Fruit fly (Drosophila melanogaster) whole organism, embryonic: ENCODE measurements around the gene eas.

Experiments
- Adf1 ChIP-seq: fragments of 200-800 bp; sonication (Bioruptor generic); IDR thresholded peaks from 2 replicates; pipeline ENCODE4 v1.3.6; 2022; ENCODE audit warnings: missing biosample characterization, missing genetic modification characterization
- Atf6 ChIP-seq: fragments of 200-800 bp; sonication (Bioruptor generic); IDR thresholded peaks from 2 replicates; pipeline ENCODE4 v1.3.6; 2022; ENCODE audit warnings: missing biosample characterization, missing genetic modification characterization
- CG10267 ChIP-seq: fragments of 200-800 bp; sonication (Bioruptor generic); optimal IDR thresholded peaks from 2 replicates; lab custom pipeline; 2018; ENCODE audit warnings: missing biosample characterization, mild to moderate bottlenecking, missing genetic modification characterization, moderate library complexity
- CG13624 ChIP-seq: fragments of 200-800 bp; sonication (Bioruptor generic); optimal IDR thresholded peaks from 2 replicates; lab custom pipeline; 2016; ENCODE audit warnings: missing biosample characterization, missing genetic modification characterization
- CG13894 ChIP-seq: fragments of 200-800 bp; sonication (Bioruptor generic); optimal IDR thresholded peaks from 3 replicates; lab custom pipeline; 2018; ENCODE audit warnings: missing biosample characterization, mild to moderate bottlenecking, missing genetic modification characterization, moderate library complexity
- CG14860 ChIP-seq: fragments of 200-800 bp; sonication (Bioruptor generic); IDR thresholded peaks from 3 replicates; pipeline ENCODE4 v1.3.6; 2022; ENCODE audit warnings: missing biosample characterization, missing genetic modification characterization; ENCODE audit not compliant: partially characterized antibody
- CG15601 ChIP-seq: fragments of 200-800 bp; sonication (Bioruptor generic); optimal IDR thresholded peaks from 3 replicates; lab custom pipeline; 2019; ENCODE audit warnings: missing biosample characterization, mild to moderate bottlenecking, missing genetic modification characterization, moderate library complexity
- CG17361 ChIP-seq: fragments of 200-800 bp; sonication (Bioruptor generic); IDR thresholded peaks from 3 replicates; pipeline ENCODE4 v1.3.6; 2022; ENCODE audit warnings: missing biosample characterization, missing genetic modification characterization
- CG2120 ChIP-seq: fragments of 200-800 bp; sonication (Bioruptor generic); optimal IDR thresholded peaks from 3 replicates; lab custom pipeline; 2016; ENCODE audit warnings: missing biosample characterization, missing genetic modification characterization
- CG32532 ChIP-seq: fragments of 200-800 bp; sonication (Bioruptor generic); IDR thresholded peaks from 2 replicates; pipeline ENCODE4 v1.3.6; 2022; ENCODE audit warnings: missing biosample characterization, missing genetic modification characterization
- CG33213 ChIP-seq: fragments of 200-800 bp; sonication (Bioruptor generic); optimal IDR thresholded peaks from 3 replicates; lab custom pipeline; 2016; ENCODE audit warnings: missing biosample characterization, missing genetic modification characterization
- CG34224 ChIP-seq: fragments of 200-800 bp; sonication (Bioruptor generic); IDR thresholded peaks from 3 replicates; pipeline ENCODE4 v1.3.6; 2022; ENCODE audit warnings: missing biosample characterization, missing genetic modification characterization; ENCODE audit not compliant: partially characterized antibody
- CG4617 ChIP-seq: fragments of 200-800 bp; sonication (Bioruptor generic); optimal IDR thresholded peaks from 3 replicates; lab custom pipeline; 2016; ENCODE audit warnings: missing biosample characterization, missing genetic modification characterization, borderline replicate concordance
- CG8290 ChIP-seq, 3 experiments: fragments of 200-800 bp; sonication (Bioruptor generic); optimal IDR thresholded peaks; 2 replicates each; lab custom pipeline; 2016 to 2019; ENCODE audit warnings: missing biosample characterization in 3 of 3, missing genetic modification characterization in 3 of 3, mild to moderate bottlenecking in 2 of 3, moderate library complexity in 1 of 3
- CG9215 ChIP-seq: fragments of 200-800 bp; sonication (Bioruptor generic); IDR thresholded peaks from 2 replicates; pipeline ENCODE4 v1.3.6; 2022; ENCODE audit warnings: missing biosample characterization, missing genetic modification characterization
- D19B ChIP-seq: fragments of 200-800 bp; sonication (Bioruptor generic); optimal IDR thresholded peaks from 2 replicates; lab custom pipeline; 2017; ENCODE audit warnings: missing biosample characterization, mild to moderate bottlenecking, missing genetic modification characterization
- Dbx ChIP-seq: fragments of 200-800 bp; sonication (Bioruptor generic); IDR thresholded peaks from 3 replicates; pipeline ENCODE4 v1.3.6; 2022; ENCODE audit warnings: missing biosample characterization, missing genetic modification characterization
- Deaf1 ChIP-seq: fragments of 200-800 bp; optimal IDR thresholded peaks from 3 replicates; lab custom pipeline; 2019; ENCODE audit warnings: missing biosample characterization, mild to moderate bottlenecking, missing genetic modification characterization, moderate library complexity
- Eip74EF ChIP-seq, 2 experiments: fragments of 200-800 bp in 1 of 2; fragments of >200 bp in 1 of 2; sonication (Bioruptor generic) in 1 of 2; optimal IDR thresholded peaks; 2 replicates each; lab custom pipeline; 2017 to 2019; ENCODE audit warnings: missing biosample characterization in 2 of 2, missing genetic modification characterization in 2 of 2, mild to moderate bottlenecking in 1 of 2, moderate library complexity in 1 of 2
- Ets65A ChIP-seq: fragments of 200-800 bp; sonication (Bioruptor generic); peaks from one replicate; lab custom pipeline; 2016; ENCODE audit warnings: missing biosample characterization, missing genetic modification characterization
- H2.0 ChIP-seq: fragments of 200-800 bp; sonication (Bioruptor generic); IDR thresholded peaks from 2 replicates; pipeline ENCODE4 v1.3.6; 2022; ENCODE audit warnings: missing biosample characterization, missing genetic modification characterization
- HLH54F ChIP-seq: fragments of 200-800 bp; sonication (Bioruptor generic); optimal IDR thresholded peaks from 3 replicates; lab custom pipeline; 2016; ENCODE audit warnings: missing biosample characterization, missing genetic modification characterization
- HLHmδ ChIP-seq: fragments of 200-800 bp; sonication (Bioruptor generic); optimal IDR thresholded peaks from 2 replicates; lab custom pipeline; 2018; ENCODE audit warnings: missing biosample characterization, mild to moderate bottlenecking, missing genetic modification characterization, moderate library complexity
- Hr51 ChIP-seq, 2 experiments: fragments of 200-800 bp; sonication (Bioruptor generic); optimal IDR thresholded peaks; 2 replicates in 1 of 2; 3 replicates in 1 of 2; lab custom pipeline; 2016 to 2018; ENCODE audit warnings: missing biosample characterization in 2 of 2, missing genetic modification characterization in 2 of 2, mild to moderate bottlenecking in 1 of 2, moderate library complexity in 1 of 2
- Jarid2 ChIP-seq: fragments of 200-800 bp; sonication (Bioruptor generic); optimal IDR thresholded peaks from 3 replicates; lab custom pipeline; 2017; ENCODE audit warnings: mild to moderate bottlenecking, missing biosample characterization, missing genetic modification reagents, missing genetic modification characterization
- MBD-R2 ChIP-seq: fragments of 200-800 bp; sonication (Bioruptor generic); IDR thresholded peaks from 2 replicates; pipeline ENCODE4 v1.3.6; 2022; ENCODE audit warnings: missing biosample characterization, missing genetic modification characterization
- Max ChIP-seq: fragments of 200-800 bp; sonication (Bioruptor generic); optimal IDR thresholded peaks from 2 replicates; lab custom pipeline; 2016; ENCODE audit warnings: missing biosample characterization, mild to moderate bottlenecking, missing genetic modification characterization
- Pdp1 ChIP-seq, 2 experiments: fragments of 200-800 bp; sonication (Bioruptor generic); optimal IDR thresholded peaks; 3 replicates each; lab custom pipeline; 2016; ENCODE audit warnings: missing biosample characterization in 2 of 2, missing genetic modification characterization in 2 of 2, mild to moderate bottlenecking in 1 of 2, moderate library complexity in 1 of 2
- Ptx1 ChIP-seq: fragments of 200-800 bp; sonication (Bioruptor generic); IDR thresholded peaks from 2 replicates; pipeline ENCODE4 v1.3.6; 2022; ENCODE audit warnings: missing biosample characterization, missing genetic modification characterization
- Ravus ChIP-seq: fragments of 200-800 bp; sonication (Bioruptor generic); IDR thresholded peaks from 2 replicates; pipeline ENCODE4 v1.3.6; 2022; ENCODE audit warnings: missing biosample characterization, missing genetic modification characterization
- crc ChIP-seq: fragments of 200-800 bp; sonication (Bioruptor generic); optimal IDR thresholded peaks from 2 replicates; lab custom pipeline; 2016; ENCODE audit warnings: missing biosample characterization, missing genetic modification characterization
- disco-r ChIP-seq: fragments of 200-800 bp; sonication (Bioruptor generic); optimal IDR thresholded peaks from 2 replicates; lab custom pipeline; 2016; ENCODE audit warnings: missing biosample characterization, missing genetic modification characterization
- eyg ChIP-seq: fragments of 200-800 bp; sonication (Bioruptor generic); optimal IDR thresholded peaks from 3 replicates; lab custom pipeline; 2016; ENCODE audit warnings: missing biosample characterization, missing genetic modification characterization
- grn ChIP-seq: fragments of 200-800 bp; sonication (Bioruptor generic); optimal IDR thresholded peaks from 3 replicates; lab custom pipeline; 2017; ENCODE audit warnings: missing biosample characterization, missing genetic modification characterization
- gro ChIP-seq: fragments of 200-800 bp; sonication (Bioruptor generic); optimal IDR thresholded peaks from 2 replicates; lab custom pipeline; 2016; ENCODE audit warnings: missing biosample characterization, missing genetic modification characterization
- hb ChIP-seq: fragments of 200-800 bp; sonication (Bioruptor generic); IDR thresholded peaks from 3 replicates; pipeline ENCODE4 v1.3.6; 2022; ENCODE audit warnings: missing biosample characterization, missing genetic modification characterization; ENCODE audit not compliant: partially characterized antibody
- hbn ChIP-seq: fragments of 200-800 bp; sonication (Bioruptor generic); IDR thresholded peaks from 2 replicates; pipeline ENCODE4 v1.3.6; 2022; ENCODE audit warnings: missing biosample characterization, missing genetic modification characterization; ENCODE audit not compliant: partially characterized antibody
- hkb ChIP-seq, 2 experiments: fragments of 200-800 bp in 1 of 2; fragments of >200 bp in 1 of 2; sonication (Bioruptor generic) in 1 of 2; IDR thresholded peaks in 1 of 2; optimal IDR thresholded peaks in 1 of 2; 2 replicates each; pipeline versions ENCODE4 v1.3.6 to Lab custom; 2017 to 2022; ENCODE audit warnings: missing biosample characterization in 1 of 2, missing genetic modification characterization in 1 of 2
- lab ChIP-seq: fragments of 200-800 bp; sonication (Bioruptor generic); optimal IDR thresholded peaks from 3 replicates; lab custom pipeline; 2017; ENCODE audit warnings: missing biosample characterization, missing genetic modification characterization, mild to moderate bottlenecking, moderate library complexity, missing genetic modification reagents
- lola ChIP-seq, 3 experiments: fragments of >200 bp in 2 of 3; fragments of 200-800 bp in 1 of 3; sonication (Bioruptor generic) in 1 of 3; optimal IDR thresholded peaks; 2 replicates each; lab custom pipeline; 2017 to 2019; ENCODE audit warnings: missing biosample characterization in 3 of 3, missing genetic modification characterization in 3 of 3, mild to moderate bottlenecking in 1 of 3, moderate library complexity in 1 of 3
- mam ChIP-seq: fragments of 200-800 bp; sonication (Bioruptor generic); optimal IDR thresholded peaks from 3 replicates; lab custom pipeline; 2016; ENCODE audit warnings: missing biosample characterization, missing genetic modification characterization
- mld ChIP-seq: fragments of 200-800 bp; sonication (Bioruptor generic); IDR thresholded peaks from 3 replicates; pipeline ENCODE4 v1.3.6; 2022; ENCODE audit warnings: missing biosample characterization, missing genetic modification characterization; ENCODE audit not compliant: partially characterized antibody
- pho ChIP-seq: fragments of 200-800 bp; sonication (Bioruptor generic); optimal IDR thresholded peaks from 2 replicates; lab custom pipeline; 2016; ENCODE audit warnings: missing biosample characterization, missing genetic modification characterization
- sens ChIP-seq: fragments of 200-800 bp; sonication (Bioruptor generic); peaks from one replicate; lab custom pipeline; 2016; ENCODE audit warnings: missing biosample characterization, missing genetic modification characterization
- shn ChIP-seq: fragments of 200-800 bp; sonication (Bioruptor generic); optimal IDR thresholded peaks from 3 replicates; lab custom pipeline; 2016; ENCODE audit warnings: missing biosample characterization, missing genetic modification characterization
- ssp ChIP-seq: fragments of 200-800 bp; sonication (Bioruptor generic); IDR thresholded peaks from 2 replicates; pipeline ENCODE4 v1.3.6; 2022; ENCODE audit warnings: missing biosample characterization, missing genetic modification characterization
- zf30C ChIP-seq: fragments of 200-800 bp; sonication (Bioruptor generic); optimal IDR thresholded peaks from 3 replicates; lab custom pipeline; 2018; ENCODE audit warnings: missing biosample characterization, mild to moderate bottlenecking, missing genetic modification characterization

The eas gene

dm6 chrX:16277878-16278506 lies at the start of gene eas (continued):
- peak; percentile 65 for TF ChIP-seq Deaf1 (tag; lab: Kevin White, UChicago)
- TF ChIP-seq D19B = no peak
- peak; percentile 70 for TF ChIP-seq CG34224 (GFP tag; lab: Robert Waterston, UW)
- TF ChIP-seq CG13894 (tag; lab: Kevin White, UChicago) = peak; percentile 61
- peak; percentile 29; the same call in 1 of the 3 replicates for TF ChIP-seq mld (GFP tag; lab: Robert Waterston, UW)
- no peak for TF ChIP-seq eyg
- TF ChIP-seq CG32532 (GFP tag; lab: Robert Waterston, UW) = peak; percentile 11; the same call in 1 of the 2 replicates
- TF ChIP-seq shn (GFP tag; lab: Kevin White, UChicago) = no peak
- TF ChIP-seq hkb (optimal IDR thresholded peaks at IDR 0.05; lab: Kevin White, UChicago) = peak; percentile 55
- no peak for TF ChIP-seq hkb (GFP tag; IDR thresholded peaks at IDR 0.05; lab: Robert Waterston, UW)
- TF ChIP-seq Ptx1 (GFP tag; lab: Robert Waterston, UW) = peak; percentile 24; the same call in 1 of the 2 replicates
- TF ChIP-seq pho (GFP tag; lab: Kevin White, UChicago) = no peak
- peak; percentile 4 for TF ChIP-seq zf30C (GFP tag; lab: Kevin White, UChicago)
- peak; percentile 15 for TF ChIP-seq mam (GFP tag; lab: Kevin White, UChicago)
- peak; percentile 50; the same call in 1 of the 2 replicates for TF ChIP-seq ssp (GFP tag; lab: Robert Waterston, UW)
- peak; percentile 1 for TF ChIP-seq HLH54F (GFP tag; lab: Kevin White, UChicago)
- peak; percentile 3 to 43 for TF ChIP-seq Pdp1 (GFP tag; optimal IDR thresholded peaks at IDR 0.05; lab: Kevin White, UChicago)
- TF ChIP-seq CG13624 (GFP tag; lab: Kevin White, UChicago) = peak; percentile 23
- peak; percentile 22 for TF ChIP-seq grn (GFP tag; lab: Kevin White, UChicago)
- peak in 1 of 3 experiments; percentile 50 for TF ChIP-seq lola (GFP tag; optimal IDR thresholded peaks at IDR 0.05; lab: Kevin White, UChicago)
- no peak for TF ChIP-seq Eip74EF (GFP tag; optimal IDR thresholded peaks at IDR 0.05; lab: Kevin White, UChicago)
- TF ChIP-seq CG14860 (GFP tag; lab: Robert Waterston, UW) = peak; percentile 59
- peak; percentile 91 for TF ChIP-seq Ets65A (GFP tag; lab: Kevin White, UChicago)
- TF ChIP-seq sens (GFP tag; lab: Kevin White, UChicago) = peak; percentile 88
- TF ChIP-seq CG4617 (GFP tag; lab: Kevin White, UChicago) = peak; percentile 12
- no peak for TF ChIP-seq Adf1 (GFP tag; lab: Robert Waterston, UW)
- TF ChIP-seq Atf6 (GFP tag; lab: Robert Waterston, UW) = no peak
- TF ChIP-seq lab = peak; percentile 29
- TF ChIP-seq HLHmδ (GFP tag; lab: Kevin White, UChicago) = peak; percentile 42
- TF ChIP-seq hb (GFP tag; lab: Robert Waterston, UW) = peak; percentile 70
- no peak for TF ChIP-seq crc (GFP tag; lab: Kevin White, UChicago)
- no peak for TF ChIP-seq CG17361 (GFP tag; lab: Robert Waterston, UW)
- TF ChIP-seq gro = peak; percentile 38
- TF ChIP-seq MBD-R2 = peak; percentile 55
- 0 out of 2 replicates have a peak, but pooled peaks have one; percentile 21 for TF ChIP-seq CG9215 (GFP tag; lab: Robert Waterston, UW)
- TF ChIP-seq Ravus (GFP tag; lab: Robert Waterston, UW) = no peak
- peak; percentile 63 for TF ChIP-seq CG8290 (GFP tag; optimal IDR thresholded peaks at IDR 0.05; lab: Kevin White, UChicago)
- peak; percentile 44 to 74 for TF ChIP-seq CG8290 (tag; optimal IDR thresholded peaks at IDR 0.05; lab: Kevin White, UChicago)
- peak; percentile 31 for TF ChIP-seq CG10267 (tag; lab: Kevin White, UChicago)
- TF ChIP-seq CG15601 (tag; lab: Kevin White, UChicago) = peak; percentile 14
- TF ChIP-seq Jarid2 (GFP tag; lab: Kevin White, UChicago) = peak; percentile 21
- peak; percentile 42; the same call in 1 of the 2 replicates for TF ChIP-seq hbn (GFP tag; lab: Robert Waterston, UW)
- no peak for TF ChIP-seq H2.0 (GFP tag; lab: Robert Waterston, UW)
- TF ChIP-seq disco-r (GFP tag; lab: Kevin White, UChicago) = peak; percentile 27
- peak; percentile 30 for TF ChIP-seq CG2120 (GFP tag; lab: Kevin White, UChicago)
- TF ChIP-seq Dbx (GFP tag; lab: Robert Waterston, UW) = 0 out of 3 replicates have a peak, but pooled peaks have one; percentile 31
- TF ChIP-seq CG33213 (GFP tag; lab: Kevin White, UChicago) = peak; percentile 35
- TF ChIP-seq Hr51 (GFP tag; optimal IDR thresholded peaks at IDR 0.05; lab: Kevin White, UChicago) = peak in 1 of 2 experiments; percentile 5
- peak; percentile 19 for TF ChIP-seq Max (GFP tag; lab: Kevin White, UChicago)
